Fruit fly (Drosophila melanogaster) whole organism, prepupa: ENCODE results near the gene CG12581.

ENCODE experiments used
- Blimp-1 ChIP-seq: fragments of 200-800 bp; sonication (Bioruptor generic); optimal IDR thresholded peaks from 3 replicates; lab custom pipeline; 2017; ENCODE audit warnings: missing biosample characterization, missing genetic modification characterization, mild to moderate bottlenecking, moderate library complexity, missing genetic modification reagents
- CG10631 ChIP-seq: fragments of 200-800 bp; sonication (Bioruptor generic); optimal IDR thresholded peaks from 2 replicates; lab custom pipeline; 2016; ENCODE audit warnings: missing biosample characterization, missing genetic modification characterization
- CG10669 ChIP-seq: fragments of 200-800 bp; sonication (Bioruptor generic); optimal IDR thresholded peaks from 3 replicates; lab custom pipeline; 2018; ENCODE audit warnings: missing biosample characterization, mild to moderate bottlenecking, missing genetic modification characterization, moderate library complexity
- CG11902 ChIP-seq: fragments of 200-800 bp; sonication (Bioruptor generic); optimal IDR thresholded peaks from 3 replicates; lab custom pipeline; 2016; ENCODE audit warnings: missing biosample characterization, missing genetic modification characterization
- CG15336 ChIP-seq: fragments of 200-800 bp; sonication (Bioruptor generic); IDR thresholded peaks from 2 replicates; pipeline ENCODE4 v1.3.6; 2022; ENCODE audit warnings: missing biosample characterization, missing genetic modification characterization
- CG16779 ChIP-seq: fragments of 200-800 bp; sonication (Bioruptor generic); optimal IDR thresholded peaks from 3 replicates; lab custom pipeline; 2017; ENCODE audit warnings: missing biosample characterization, mild to moderate bottlenecking, missing genetic modification characterization
- CG31627 ChIP-seq: fragments of 200-800 bp; sonication (Bioruptor generic); optimal IDR thresholded peaks from 3 replicates; lab custom pipeline; 2016; ENCODE audit warnings: missing biosample characterization, missing genetic modification characterization
- CG32006 ChIP-seq: fragments of 200-800 bp; sonication (Bioruptor generic); optimal IDR thresholded peaks from 3 replicates; lab custom pipeline; 2017; ENCODE audit warnings: missing biosample characterization, mild to moderate bottlenecking, missing genetic modification characterization
- CG34406 ChIP-seq: fragments of 200-800 bp; sonication (Bioruptor generic); optimal IDR thresholded peaks from 3 replicates; lab custom pipeline; 2016; ENCODE audit warnings: missing biosample characterization, missing genetic modification characterization
- CG3919 ChIP-seq: fragments of 200-800 bp; sonication (Bioruptor generic); optimal IDR thresholded peaks from 3 replicates; lab custom pipeline; 2016; ENCODE audit warnings: missing biosample characterization, missing genetic modification characterization
- CG4318 ChIP-seq: fragments of 200-800 bp; sonication (Bioruptor generic); optimal IDR thresholded peaks from 3 replicates; lab custom pipeline; 2017; ENCODE audit warnings: missing biosample characterization, mild to moderate bottlenecking, missing genetic modification characterization
- CG6276 ChIP-seq: fragments of 200-800 bp; sonication (Bioruptor generic); optimal IDR thresholded peaks from 2 replicates; lab custom pipeline; 2017; ENCODE audit warnings: missing biosample characterization, mild to moderate bottlenecking, missing genetic modification characterization
- CG6792 ChIP-seq: fragments of 200-800 bp; sonication (Bioruptor generic); optimal IDR thresholded peaks from 3 replicates; lab custom pipeline; 2016; ENCODE audit warnings: missing biosample characterization, missing genetic modification characterization
- CG6854 ChIP-seq: fragments of 200-800 bp; sonication (Bioruptor generic); optimal IDR thresholded peaks from 2 replicates; lab custom pipeline; 2017; ENCODE audit warnings: missing biosample characterization, mild to moderate bottlenecking, missing genetic modification characterization
- CG7368 ChIP-seq: fragments of 200-800 bp; sonication (Bioruptor generic); optimal IDR thresholded peaks from 3 replicates; lab custom pipeline; 2016; ENCODE audit warnings: missing biosample characterization, missing genetic modification characterization
- CG8119 ChIP-seq: fragments of 200-800 bp; sonication (Bioruptor generic); IDR thresholded peaks from 3 replicates; pipeline ENCODE4 v1.3.6; 2022; ENCODE audit warnings: missing biosample characterization, missing genetic modification characterization
- CG8632 ChIP-seq: fragments of 200-800 bp; sonication (Bioruptor generic); optimal IDR thresholded peaks from 3 replicates; lab custom pipeline; 2016; ENCODE audit warnings: missing biosample characterization, missing genetic modification characterization
- CG9139 ChIP-seq: fragments of 200-800 bp; sonication (Bioruptor generic); optimal IDR thresholded peaks from 3 replicates; lab custom pipeline; 2017; ENCODE audit warnings: missing biosample characterization, mild to moderate bottlenecking, missing genetic modification characterization
- Eip75B ChIP-seq: fragments of 200-800 bp; sonication (Bioruptor generic); optimal IDR thresholded peaks from 3 replicates; lab custom pipeline; 2016; ENCODE audit warnings: missing biosample characterization, missing genetic modification characterization
- Eip78C ChIP-seq: fragments of 200-800 bp; sonication (Bioruptor generic); peaks from one replicate; lab custom pipeline; 2016; ENCODE audit warnings: missing biosample characterization, missing genetic modification characterization
- Eip93F ChIP-seq: fragments of 200-800 bp; sonication (Bioruptor generic); optimal IDR thresholded peaks from 2 replicates; lab custom pipeline; 2016; ENCODE audit warnings: missing biosample characterization, mild to moderate bottlenecking, missing genetic modification characterization
- Ets96B ChIP-seq: fragments of 200-800 bp; optimal IDR thresholded peaks from 2 replicates; lab custom pipeline; 2019; ENCODE audit warnings: missing biosample characterization, mild to moderate bottlenecking, missing genetic modification characterization, moderate library complexity
- Gug ChIP-seq: fragments of 200-800 bp; sonication (Bioruptor generic); IDR thresholded peaks from 2 replicates; pipeline ENCODE4 v1.3.6; 2022; ENCODE audit warnings: missing biosample characterization, missing genetic modification characterization
- Hr39 ChIP-seq: fragments of 200-800 bp; sonication (Bioruptor generic); optimal IDR thresholded peaks from 2 replicates; lab custom pipeline; 2016; ENCODE audit warnings: missing biosample characterization, missing genetic modification characterization
- Lpt ChIP-seq: fragments of 200-800 bp; sonication (Bioruptor generic); optimal IDR thresholded peaks from 3 replicates; lab custom pipeline; 2016; ENCODE audit warnings: missing biosample characterization, missing genetic modification characterization
- Met ChIP-seq: fragments of 200-800 bp; sonication (Bioruptor generic); optimal IDR thresholded peaks from 3 replicates; lab custom pipeline; 2016; ENCODE audit warnings: missing biosample characterization, missing genetic modification characterization
- OdsH ChIP-seq: fragments of 200-800 bp; sonication (Bioruptor generic); optimal IDR thresholded peaks from 3 replicates; lab custom pipeline; 2016; ENCODE audit warnings: missing biosample characterization, missing genetic modification characterization
- Smox ChIP-seq: fragments of 200-800 bp; sonication (Bioruptor generic); optimal IDR thresholded peaks from 3 replicates; lab custom pipeline; 2016; ENCODE audit warnings: missing biosample characterization, missing genetic modification characterization
- Sox102F ChIP-seq: fragments of 200-800 bp; sonication (Bioruptor generic); optimal IDR thresholded peaks from 2 replicates; lab custom pipeline; 2016; ENCODE audit warnings: missing biosample characterization, mild to moderate bottlenecking, missing genetic modification characterization
- Sox14 ChIP-seq: fragments of 200-800 bp; sonication (Bioruptor generic); optimal IDR thresholded peaks from 3 replicates; lab custom pipeline; 2016; ENCODE audit warnings: missing biosample characterization, missing genetic modification characterization
- Sox15 ChIP-seq: fragments of 200-800 bp; sonication (Bioruptor generic); optimal IDR thresholded peaks from 3 replicates; lab custom pipeline; 2016; ENCODE audit warnings: missing biosample characterization, missing genetic modification characterization
- acj6 ChIP-seq: fragments of 200-800 bp; sonication (Bioruptor generic); optimal IDR thresholded peaks from 3 replicates; lab custom pipeline; 2016; ENCODE audit warnings: missing biosample characterization, missing genetic modification characterization
- cyc ChIP-seq: fragments of 200-800 bp; sonication (Bioruptor generic); optimal IDR thresholded peaks from 3 replicates; lab custom pipeline; 2016; ENCODE audit warnings: missing biosample characterization, missing genetic modification characterization
- dac ChIP-seq: fragments of 200-800 bp; sonication (Bioruptor generic); optimal IDR thresholded peaks from 2 replicates; lab custom pipeline; 2017; ENCODE audit warnings: missing biosample characterization, mild to moderate bottlenecking, missing genetic modification characterization
- dsx ChIP-seq: fragments of 200-800 bp; optimal IDR thresholded peaks from 3 replicates; lab custom pipeline; 2019; ENCODE audit warnings: missing biosample characterization, mild to moderate bottlenecking, missing genetic modification characterization, moderate library complexity; ENCODE audit not compliant: poor library complexity, severe bottlenecking
- eg ChIP-seq: fragments of 200-800 bp; sonication (Bioruptor generic); IDR thresholded peaks from 3 replicates; pipeline ENCODE4 v1.3.6; 2022; ENCODE audit warnings: missing biosample characterization, missing genetic modification characterization
- fd59A ChIP-seq: fragments of 200-800 bp; sonication (Bioruptor generic); optimal IDR thresholded peaks from 2 replicates; lab custom pipeline; 2017; ENCODE audit warnings: missing biosample characterization, mild to moderate bottlenecking, missing genetic modification characterization, missing genetic modification reagents
- fd85E ChIP-seq: fragments of 200-800 bp; sonication (Bioruptor generic); optimal IDR thresholded peaks from 3 replicates; lab custom pipeline; 2016; ENCODE audit warnings: missing biosample characterization, missing genetic modification characterization
- lz ChIP-seq: fragments of 200-800 bp; sonication (Bioruptor generic); optimal IDR thresholded peaks from 3 replicates; lab custom pipeline; 2016; ENCODE audit warnings: missing biosample characterization, missing genetic modification characterization
- net ChIP-seq: fragments of 200-800 bp; sonication (Bioruptor generic); optimal IDR thresholded peaks from 3 replicates; lab custom pipeline; 2016; ENCODE audit warnings: missing biosample characterization, missing genetic modification characterization
- pdm3 ChIP-seq: fragments of 200-800 bp; sonication (Bioruptor generic); optimal IDR thresholded peaks from 3 replicates; lab custom pipeline; 2016; ENCODE audit warnings: missing biosample characterization, missing genetic modification characterization
- salr ChIP-seq, 2 experiments: fragments of 200-800 bp; sonication (Bioruptor generic); optimal IDR thresholded peaks; 3 replicates each; lab custom pipeline; 2016 to 2018; ENCODE audit warnings: missing biosample characterization in 2 of 2, missing genetic modification characterization in 2 of 2, mild to moderate bottlenecking in 1 of 2
- spab ChIP-seq: fragments of 200-800 bp; sonication (Bioruptor generic); optimal IDR thresholded peaks from 2 replicates; lab custom pipeline; 2017; ENCODE audit warnings: missing biosample characterization, mild to moderate bottlenecking, missing genetic modification characterization, missing genetic modification reagents
- ss ChIP-seq, 2 experiments: fragments of 200-800 bp; sonication (Bioruptor generic); optimal IDR thresholded peaks; 2 replicates in 1 of 2; 3 replicates in 1 of 2; lab custom pipeline; 2017 to 2018; ENCODE audit warnings: mild to moderate bottlenecking in 2 of 2, missing biosample characterization in 2 of 2, missing genetic modification characterization in 2 of 2, moderate library complexity in 1 of 2
- svp ChIP-seq: fragments of 200-800 bp; sonication (Bioruptor generic); peaks from one replicate; lab custom pipeline; 2016; ENCODE audit warnings: missing biosample characterization, missing genetic modification characterization
- topi ChIP-seq: fragments of 200-800 bp; sonication (Bioruptor generic); optimal IDR thresholded peaks from 3 replicates; lab custom pipeline; 2016; ENCODE audit warnings: missing biosample characterization, missing genetic modification characterization
- vri ChIP-seq: fragments of 200-800 bp; sonication (Bioruptor generic); optimal IDR thresholded peaks from 3 replicates; lab custom pipeline; 2016; ENCODE audit warnings: missing biosample characterization, mild to moderate bottlenecking, missing genetic modification characterization

Gene CG12581

DNA sequence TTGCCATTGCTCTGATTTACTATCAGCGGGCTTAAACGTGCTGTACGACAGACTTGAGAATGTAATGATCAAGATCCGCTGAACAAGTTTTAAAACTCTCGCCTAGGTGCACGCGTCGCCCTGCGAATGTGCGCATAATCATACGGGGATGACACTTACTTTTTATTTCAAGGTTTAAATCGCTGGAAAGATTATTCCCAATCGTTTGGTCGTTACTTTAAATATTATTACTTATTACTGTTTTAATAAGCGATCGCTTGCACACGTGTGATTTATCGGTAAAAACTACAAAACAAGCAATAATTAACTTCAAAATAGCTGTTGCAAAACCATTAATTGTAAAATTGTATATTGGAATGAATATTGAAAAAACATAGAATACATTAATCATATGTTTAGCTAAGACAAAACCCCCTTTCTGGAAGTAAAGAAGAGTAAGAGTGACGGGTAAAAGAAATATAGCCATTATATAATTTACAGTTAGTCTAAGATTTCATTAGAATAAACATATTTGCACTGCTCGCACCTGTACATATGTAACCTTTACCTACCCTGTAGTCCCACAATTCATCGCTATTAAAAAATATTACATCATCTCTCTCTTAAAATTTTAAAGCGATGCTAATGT lies 54.8 kb downstream of the CG12581 start, which contains the start of gene DhpD (continued):
- TF ChIP-seq CG9139 (GFP tag; lab: Kevin White, UChicago) (no peak), CG7368 (GFP tag; lab: Kevin White, UChicago) (peak; percentile 56), CG34406 (GFP tag; lab: Kevin White, UChicago) (peak; percentile 80), CG4318 (GFP tag; lab: Kevin White, UChicago) (no peak), pdm3 (peak; percentile 86), CG15336 (peak; percentile 54), net (GFP tag; lab: Kevin White, UChicago) (peak; percentile 81), spab (peak; percentile 33), fd85E (GFP tag; lab: Kevin White, UChicago) (peak; percentile 9)

DNA sequence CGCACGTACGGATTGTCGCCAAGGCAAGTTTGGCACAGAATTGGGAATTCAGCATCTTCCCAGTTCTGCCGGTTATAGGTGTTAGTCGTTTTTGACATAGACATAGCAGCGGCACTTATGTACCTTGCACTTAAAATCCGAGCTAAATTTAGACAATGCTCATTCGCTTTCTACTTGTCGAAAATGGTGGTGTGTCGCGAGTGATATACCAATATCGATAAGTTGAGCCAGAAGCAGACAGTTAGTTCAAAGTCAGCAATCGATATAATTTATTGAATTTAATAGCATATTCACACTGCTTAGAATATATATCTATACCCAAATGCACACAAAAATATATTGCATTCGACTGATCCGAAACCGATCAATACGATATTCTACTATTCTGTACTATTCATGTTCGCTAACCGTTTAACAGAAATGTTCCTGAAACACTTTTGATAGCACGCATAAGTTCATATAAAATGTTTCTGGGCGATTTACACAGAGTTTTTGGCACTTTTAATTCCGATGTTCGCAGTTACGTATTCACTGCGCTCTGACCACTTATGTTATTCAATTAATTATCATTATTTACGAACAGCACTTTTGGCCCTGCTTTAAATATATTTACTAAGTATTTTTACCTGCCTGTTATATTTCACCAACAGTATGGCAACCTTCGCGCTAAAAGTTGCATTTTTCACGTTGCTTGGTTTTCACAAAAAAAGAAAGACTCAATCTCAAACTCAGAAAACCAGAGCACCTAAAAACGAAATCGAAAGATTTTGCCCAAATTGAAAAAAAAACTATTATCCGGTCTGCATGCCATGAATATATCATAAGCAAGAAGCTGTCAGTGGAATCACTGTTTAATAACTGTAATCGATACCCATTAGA lies 57.9 kb downstream of the CG12581 start, which contains the start of gene CG14641:
TSS of gene CG14641 (minus strand) at position 204 of the 879 bp plus-strand sequence.
- TF ChIP-seq CG31627 (GFP tag; lab: Kevin White, UChicago) (peak; percentile 28), Hr39 (GFP tag; lab: Kevin White, UChicago) (peak; percentile 26), CG16779 (tag; lab: Kevin White, UChicago) (no peak), fd59A (GFP tag; lab: Kevin White, UChicago) (peak; percentile 16), CG9139 (GFP tag; lab: Kevin White, UChicago) (no peak), ss (GFP tag; optimal IDR thresholded peaks at IDR 0.05; lab: Kevin White, UChicago) (no peak), Blimp-1 (GFP tag; lab: Kevin White, UChicago) (no peak), Eip75B (GFP tag; lab: Kevin White, UChicago) (no peak), CG32006 (GFP tag; lab: Kevin White, UChicago) (peak; percentile 50), CG8119 (GFP tag; lab: Robert Waterston, UW) (no peak), topi (no peak), Eip78C (peak; percentile 65), CG11902 (GFP tag; lab: Kevin White, UChicago) (no peak), CG8632 (GFP tag; lab: Kevin White, UChicago) (no peak), spab (no peak), CG10669 (GFP tag; lab: Kevin White, UChicago) (no peak), eg (GFP tag; lab: Robert Waterston, UW) (no peak), OdsH (GFP tag; lab: Kevin White, UChicago) (no peak), CG6854 (GFP tag; lab: Kevin White, UChicago) (peak; percentile 11), dsx (GFP tag; lab: Kevin White, UChicago) (no peak), svp (GFP tag; lab: Kevin White, UChicago) (peak; percentile 48), CG6276 (GFP tag; lab: Kevin White, UChicago) (no peak), CG34406 (GFP tag; lab: Kevin White, UChicago) (no peak), Smox (no peak), CG6792 (GFP tag; lab: Kevin White, UChicago) (no peak), dac (GFP tag; lab: Kevin White, UChicago) (no peak), lz (GFP tag; lab: Kevin White, UChicago) (peak; percentile 4), CG3919 (GFP tag; lab: Kevin White, UChicago) (no peak), vri (GFP tag; lab: Kevin White, UChicago) (no peak), cyc (GFP tag; lab: Kevin White, UChicago) (no peak), Gug (no peak), CG7368 (GFP tag; lab: Kevin White, UChicago) (no peak), CG10631 (GFP tag; lab: Kevin White, UChicago) (no peak), Lpt (GFP tag; lab: Kevin White, UChicago) (no peak), CG15336 (no peak), Sox102F (no peak), pdm3 (peak; percentile 19), acj6 (GFP tag; lab: Kevin White, UChicago) (no peak), salr (GFP tag; optimal IDR thresholded peaks at IDR 0.05; lab: Kevin White, UChicago) (no peak), Sox15 (GFP tag; lab: Kevin White, UChicago) (peak; percentile 36), Met (GFP tag; lab: Kevin White, UChicago) (no peak), CG4318 (GFP tag; lab: Kevin White, UChicago) (no peak), Ets96B (no peak), Sox14 (peak; percentile 18), Eip93F (GFP tag; lab: Kevin White, UChicago) (no peak)
